Worm (Caenorhabditis elegans) whole organism, L3 larva: ENCODE measurements around the gene tmed-1.

Source experiments
- aly-2 ChIP-seq: fragments of 150-350 bp; optimal IDR thresholded peaks from 2 replicates; lab custom pipeline; 2014; ENCODE audit warnings: missing biosample characterization, missing genetic modification characterization
- ceh-28 ChIP-seq: fragments of 150-350 bp; optimal IDR thresholded peaks from 2 replicates; lab custom pipeline; 2014; ENCODE audit warnings: missing biosample characterization, missing genetic modification reagents, missing genetic modification characterization
- ceh-82 ChIP-seq: fragments of 150-350 bp; optimal IDR thresholded peaks from 2 replicates; lab custom pipeline; 2014; ENCODE audit warnings: missing biosample characterization, missing genetic modification characterization

DNA sequence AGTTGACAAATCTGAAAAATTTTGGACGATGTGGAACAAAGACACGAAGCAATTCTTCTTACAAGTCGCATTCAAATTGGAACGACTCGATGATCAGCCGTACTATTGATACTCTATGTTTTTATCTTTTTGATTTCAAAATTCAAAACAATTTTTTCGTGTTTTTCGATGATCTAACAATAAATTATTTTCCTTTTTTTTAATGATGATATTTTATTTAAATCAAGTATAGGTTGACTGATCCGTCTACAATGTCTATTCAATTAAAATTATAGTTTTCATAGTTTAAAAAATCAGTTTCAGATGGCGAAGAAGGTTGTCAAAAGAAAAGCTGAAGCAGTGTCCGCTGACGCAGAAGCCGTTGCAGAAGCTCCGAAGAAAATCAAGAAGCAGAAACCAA lies 7.2 kb upstream of the tmed-1 start, which contains the start of gene rbm-34:
- TF ChIP-seq ceh-82: no peak
- no peak for TF ChIP-seq ceh-28
- TF ChIP-seq aly-2: no peak
